Worm (Caenorhabditis elegans): ENCODE data around the gene ins-6.
"Not testable (repeated sequence)": the region's sequence is repeated elsewhere in the genome, so short reads cannot be mapped to it uniquely, and the experiment has no call there.

- TF ChIP-seq ztf-29 (GFP tag; IDR thresholded peaks at IDR 0.05); med-1 (GFP tag; optimal IDR thresholded peaks at IDR 0.05; ENCODE audit: insufficient read depth); flt-1 (GFP tag; IDR thresholded peaks at IDR 0.05); cog-1 (tag; optimal IDR thresholded peaks at IDR 0.05); tab-1 (GFP tag; IDR thresholded peaks at IDR 0.05); ref-1 (GFP tag; conservative IDR thresholded peaks at IDR 0.05); T22C8.4 (GFP tag; IDR thresholded peaks at IDR 0.05); klf-2 (GFP tag; conservative IDR thresholded peaks at IDR 0.05): not testable (repeated sequence)
These were observed 8.7 kb downstream of the ins-6 start, which contains the start of gene ZK84.4 for ce11 chrII:6008887-6009286.
